Worm (Caenorhabditis elegans): ENCODE results near the gene srbc-17.

Gene srbc-17

ce11 chrV:2225130-2225529, 47.6 kb downstream of the srbc-17 start, which contains the start of gene nhr-103:
TSS of gene nhr-103 (plus strand) at chrV:2225430.
- no peak for TF ChIP-seq ceh-28 (tag; optimal IDR thresholded peaks at IDR 0.05)
- TF ChIP-seq lin-39 (tag; optimal IDR thresholded peaks at IDR 0.05): no peak
- no peak for TF ChIP-seq fos-1 (tag; optimal IDR thresholded peaks at IDR 0.05)
- no peak for TF ChIP-seq nhr-77 (tag; optimal IDR thresholded peaks at IDR 0.05)
- no peak for TF ChIP-seq nhr-25 (tag; optimal IDR thresholded peaks at IDR 0.05)
- no peak for TF ChIP-seq tbx-2 (tag; optimal IDR thresholded peaks at IDR 0.05)
- TF ChIP-seq ztf-11 (tag; optimal IDR thresholded peaks at IDR 0.05): no peak
- no peak for TF ChIP-seq nhr-11 (tag; optimal IDR thresholded peaks at IDR 0.05)

- TF ChIP-seq pha-4 (tag; optimal IDR thresholded peaks at IDR 0.05): no peak
- no peak for TF ChIP-seq aly-2 (tag; optimal IDR thresholded peaks at IDR 0.05)
- no peak for TF ChIP-seq nhr-237 (tag; optimal IDR thresholded peaks at IDR 0.05)
- no peak for TF ChIP-seq eor-1 (tag; optimal IDR thresholded peaks at IDR 0.05)
- no peak for TF ChIP-seq R02D3.7 (tag; optimal IDR thresholded peaks at IDR 0.05)
- no peak for TF ChIP-seq elt-2 (tag; optimal IDR thresholded peaks at IDR 0.05)
- no peak for TF ChIP-seq unc-62 (GFP tag; optimal IDR thresholded peaks at IDR 0.05)
- no peak for TF ChIP-seq lin-39 (tag; optimal IDR thresholded peaks at IDR 0.05)
Measured at ce11 chrV:2226903-2227302, 49.4 kb downstream of the srbc-17 start, which contains the start of gene nhr-18. TSS of gene nhr-18 (plus strand) at chrV:2227203.
